Worm (Caenorhabditis elegans) whole organism, L2 larva: Measurements from ENCODE around the gene irld-30.

Experiments
- R02D3.7 ChIP-seq: fragments of 150-350 bp; optimal IDR thresholded peaks from 2 replicates; lab custom pipeline; 2014; ENCODE audit warnings: missing biosample characterization, missing genetic modification characterization
- aly-2 ChIP-seq: fragments of 150-350 bp; optimal IDR thresholded peaks from 2 replicates; lab custom pipeline; 2014; ENCODE audit warnings: missing biosample characterization, missing genetic modification characterization
- ama-1 ChIP-seq: fragments of 150-350 bp; optimal IDR thresholded peaks from 2 replicates; lab custom pipeline; 2018; ENCODE audit warnings: inconsistent platforms
- ceh-16 ChIP-seq: fragments of 150-350 bp; optimal IDR thresholded peaks from 2 replicates; lab custom pipeline; 2014; ENCODE audit warnings: missing biosample characterization, missing genetic modification characterization
- ceh-82 ChIP-seq: fragments of 150-350 bp; optimal IDR thresholded peaks from 2 replicates; lab custom pipeline; 2014; ENCODE audit warnings: missing biosample characterization, missing genetic modification characterization
- lin-13 ChIP-seq: fragments of 150-350 bp; optimal IDR thresholded peaks from 2 replicates; lab custom pipeline; 2014; ENCODE audit warnings: missing biosample characterization, missing genetic modification reagents, missing genetic modification characterization
- mdl-1 ChIP-seq, 2 experiments: fragments of 150-350 bp in 1 of 2; sonication (generic microtip) in 1 of 2; optimal IDR thresholded peaks; 2 replicates each; lab custom pipeline; 2017; ENCODE audit warnings: missing biosample characterization in 2 of 2, missing genetic modification characterization in 2 of 2
- nhr-12 ChIP-seq: fragments of 150-350 bp; optimal IDR thresholded peaks from 2 replicates; lab custom pipeline; 2014; ENCODE audit warnings: missing biosample characterization, missing genetic modification characterization
- nhr-25 ChIP-seq: fragments of 150-350 bp; sonication (generic microtip); optimal IDR thresholded peaks from 3 replicates; lab custom pipeline; 2014; ENCODE audit warnings: missing biosample characterization, missing genetic modification characterization
- nhr-6 ChIP-seq: fragments of 150-350 bp; optimal IDR thresholded peaks from 2 replicates; lab custom pipeline; 2014; ENCODE audit warnings: missing biosample characterization, missing genetic modification characterization
- skn-1 ChIP-seq: sonication (generic microtip); optimal IDR thresholded peaks from 2 replicates; lab custom pipeline; 2017; ENCODE audit warnings: missing biosample characterization, missing genetic modification characterization
- snpc-4 ChIP-seq: fragments of 150-350 bp; optimal IDR thresholded peaks from 2 replicates; lab custom pipeline; 2014; ENCODE audit warnings: missing biosample characterization, missing genetic modification characterization
- zag-1 ChIP-seq: fragments of 150-350 bp; optimal IDR thresholded peaks from 2 replicates; lab custom pipeline; 2014; ENCODE audit warnings: missing biosample characterization, missing genetic modification characterization

ce11 chrV:2326378-2326777 lies 14.8 kb downstream of the irld-30 start, which contains the start of gene pud-4:
- TF ChIP-seq ama-1, result no peak
- TF ChIP-seq skn-1 (tag; lab: Kevin White, UChicago), result no peak
- no peak for TF ChIP-seq R02D3.7 (tag; lab: Kevin White, UChicago)
- no peak for TF ChIP-seq nhr-25 (tag; lab: Kevin White, UChicago)
- no peak for TF ChIP-seq snpc-4 (tag; lab: Kevin White, UChicago)
- no peak for TF ChIP-seq nhr-12 (tag; lab: Kevin White, UChicago)
- no peak for TF ChIP-seq nhr-6 (tag; lab: Kevin White, UChicago)
- TF ChIP-seq ceh-82 (tag; lab: Kevin White, UChicago), result no peak
- TF ChIP-seq ceh-16, result no peak
- no peak for TF ChIP-seq mdl-1 (tag; optimal IDR thresholded peaks at IDR 0.05; lab: Kevin White, UChicago)
- TF ChIP-seq zag-1 (tag; lab: Kevin White, UChicago), result no peak
- no peak for TF ChIP-seq aly-2 (tag; lab: Kevin White, UChicago)
- TF ChIP-seq lin-13 (GFP tag; lab: Kevin White, UChicago), result no peak
